Fruit fly (Drosophila melanogaster): ENCODE data around the gene Lcp65Ad.
"Not testable (repeated sequence)": the region's sequence is repeated elsewhere in the genome, so short reads cannot be mapped to it uniquely, and the experiment has no call there.

dm6 chr3L:6146374-6146773 lies 3.2 kb downstream of the Lcp65Ad start, which contains the start of gene Lcp65Ab2:
- TF ChIP-seq pan, psq, CG8478 (optimal IDR thresholded peaks at IDR 0.05): not testable (repeated sequence)

Data from whole organism.